Fruit fly (Drosophila melanogaster) whole organism, wandering third instar larva: ENCODE data around the gene CG32365.

Experiments
- Abd-B ChIP-seq: fragments of >200 bp; optimal IDR thresholded peaks from 2 replicates; lab custom pipeline; 2017; ENCODE audit warnings: missing biosample characterization, missing genetic modification characterization
- CG32264 ChIP-seq: fragments of 200-800 bp; sonication (Bioruptor generic); optimal IDR thresholded peaks from 2 replicates; lab custom pipeline; 2016; ENCODE audit warnings: missing biosample characterization, missing genetic modification characterization
- CG9705 ChIP-seq: fragments of 200-800 bp; sonication (Bioruptor generic); optimal IDR thresholded peaks from 2 replicates; lab custom pipeline; 2018; ENCODE audit warnings: missing biosample characterization, mild to moderate bottlenecking, missing genetic modification characterization
- CrebA ChIP-seq: fragments of 200-800 bp; sonication (Bioruptor generic); optimal IDR thresholded peaks from 2 replicates; lab custom pipeline; 2016; ENCODE audit warnings: missing biosample characterization, mild to moderate bottlenecking, missing genetic modification characterization, borderline replicate concordance
- Dfd ChIP-seq: fragments of >200 bp; optimal IDR thresholded peaks from 2 replicates; lab custom pipeline; 2017; ENCODE audit warnings: missing biosample characterization, missing genetic modification characterization
- Dif ChIP-seq: fragments of 200-275, 200-300 bp; sonication (Bioruptor generic); optimal IDR thresholded peaks from 2 replicates; lab custom pipeline; 2018; ENCODE audit warnings: missing biosample characterization, missing genetic modification characterization; ENCODE audit not compliant: partially characterized antibody
- HLH106 ChIP-seq: fragments of 200-800 bp; optimal IDR thresholded peaks from 3 replicates; lab custom pipeline; 2019; ENCODE audit warnings: missing biosample characterization, mild to moderate bottlenecking, missing genetic modification characterization, moderate library complexity
- Hnf4 ChIP-seq: fragments of 200-800 bp; sonication (Bioruptor generic); optimal IDR thresholded peaks from 2 replicates; lab custom pipeline; 2016; ENCODE audit warnings: missing biosample characterization, mild to moderate bottlenecking, missing genetic modification characterization
- Hr83 ChIP-seq: fragments of 200-300 bp; sonication (Bioruptor generic); optimal IDR thresholded peaks from 2 replicates; lab custom pipeline; 2016; ENCODE audit warnings: missing biosample characterization, mild to moderate bottlenecking, missing genetic modification characterization, moderate library complexity; ENCODE audit not compliant: poor library complexity, severe bottlenecking
- Jra ChIP-seq: sonication (Bioruptor generic); optimal IDR thresholded peaks from 2 replicates; lab custom pipeline; 2016; ENCODE audit warnings: missing biosample characterization, missing genetic modification characterization
- Mio ChIP-seq: sonication (Bioruptor generic); optimal IDR thresholded peaks from 2 replicates; lab custom pipeline; 2016; ENCODE audit warnings: missing biosample characterization, missing genetic modification characterization
- N ChIP-seq: fragments of >200 bp; optimal IDR thresholded peaks from 2 replicates; lab custom pipeline; 2018; ENCODE audit warnings: missing biosample characterization, missing external identifiers, missing genetic modification characterization
- OdsH ChIP-seq: fragments of 200-800 bp; sonication (Bioruptor generic); optimal IDR thresholded peaks from 2 replicates; lab custom pipeline; 2016; ENCODE audit warnings: missing biosample characterization, mild to moderate bottlenecking, missing genetic modification characterization
- Sp1 ChIP-seq: fragments of 200-800 bp; sonication (Bioruptor generic); optimal IDR thresholded peaks from 3 replicates; lab custom pipeline; 2019; ENCODE audit warnings: missing biosample characterization, mild to moderate bottlenecking, missing genetic modification characterization, moderate library complexity
- Vsx2 ChIP-seq: fragments of 200-300, 225-300 bp; sonication (Bioruptor generic); optimal IDR thresholded peaks from 2 replicates; lab custom pipeline; 2018; ENCODE audit warnings: missing biosample characterization, missing genetic modification characterization; ENCODE audit not compliant: partially characterized antibody
- br ChIP-seq: fragments of 200-800 bp; sonication (Bioruptor generic); optimal IDR thresholded peaks from 2 replicates; lab custom pipeline; 2016; ENCODE audit warnings: missing biosample characterization, missing genetic modification characterization
- dl ChIP-seq, 2 experiments: fragments of 175-275, 200-275 bp in 1 of 2; fragments of 200-275 bp in 1 of 2; sonication (Bioruptor generic); optimal IDR thresholded peaks; lab custom pipeline; 2018; ENCODE audit warnings: mild to moderate bottlenecking in 2 of 2, missing biosample characterization in 2 of 2, missing genetic modification characterization in 2 of 2, moderate library complexity in 2 of 2; ENCODE audit not compliant: partially characterized antibody in 2 of 2, insufficient read depth in 1 of 2
- dmrt93B ChIP-seq: fragments of 200-800 bp; sonication (Bioruptor generic); optimal IDR thresholded peaks from 2 replicates; lab custom pipeline; 2018; ENCODE audit warnings: missing biosample characterization, mild to moderate bottlenecking, missing genetic modification characterization
- ey ChIP-seq: fragments of 200-800 bp; sonication (Bioruptor generic); optimal IDR thresholded peaks from 2 replicates; lab custom pipeline; 2016; ENCODE audit warnings: missing biosample characterization, missing genetic modification characterization
- foxo ChIP-seq, 2 experiments: fragments of 200-800 bp; sonication (Bioruptor generic); optimal IDR thresholded peaks; 2 replicates in 1 of 2; 3 replicates in 1 of 2; lab custom pipeline; 2016 to 2017; ENCODE audit warnings: missing biosample characterization in 2 of 2, missing genetic modification characterization in 2 of 2
- fru ChIP-seq: fragments of 200-800 bp; sonication (Bioruptor generic); optimal IDR thresholded peaks from 3 replicates; lab custom pipeline; 2016; ENCODE audit warnings: missing biosample characterization, mild to moderate bottlenecking, missing genetic modification characterization
- h ChIP-seq: fragments of 200-800 bp; sonication (Bioruptor generic); optimal IDR thresholded peaks from 3 replicates; lab custom pipeline; 2016; ENCODE audit warnings: missing biosample characterization, mild to moderate bottlenecking, missing genetic modification characterization
- jim ChIP-seq: fragments of 175-275, 200-325 bp; sonication (Bioruptor generic); optimal IDR thresholded peaks from 2 replicates; lab custom pipeline; 2016; ENCODE audit warnings: missing biosample characterization, mild to moderate bottlenecking, missing genetic modification characterization
- pan ChIP-seq: fragments of >200 bp; optimal IDR thresholded peaks from 2 replicates; lab custom pipeline; 2017
- psq ChIP-seq: fragments of 200-800 bp; sonication (Bioruptor generic); optimal IDR thresholded peaks from 3 replicates; lab custom pipeline; 2017; ENCODE audit warnings: missing biosample characterization, mild to moderate bottlenecking, missing genetic modification characterization, moderate library complexity
- rgr ChIP-seq: fragments of 200-800 bp; sonication (Bioruptor generic); optimal IDR thresholded peaks from 3 replicates; lab custom pipeline; 2016; ENCODE audit warnings: missing biosample characterization, mild to moderate bottlenecking, missing genetic modification characterization
- sage ChIP-seq: fragments of 200-800 bp; sonication (Bioruptor generic); optimal IDR thresholded peaks from 2 replicates; lab custom pipeline; 2016; ENCODE audit warnings: missing biosample characterization, mild to moderate bottlenecking, missing genetic modification characterization
- sv ChIP-seq: fragments of 200-800 bp; sonication (Bioruptor generic); optimal IDR thresholded peaks from 3 replicates; lab custom pipeline; 2016; ENCODE audit warnings: missing biosample characterization, missing genetic modification characterization
- tai ChIP-seq: sonication (Bioruptor generic); optimal IDR thresholded peaks from 2 replicates; lab custom pipeline; 2016; ENCODE audit warnings: missing biosample characterization, missing genetic modification characterization
- usp ChIP-seq: fragments of >200 bp; optimal IDR thresholded peaks from 2 replicates; lab custom pipeline; 2017; ENCODE audit warnings: missing biosample characterization, missing genetic modification characterization
- woc ChIP-seq: sonication (Bioruptor generic); optimal IDR thresholded peaks from 2 replicates; lab custom pipeline; 2016; ENCODE audit warnings: missing biosample characterization, mild to moderate bottlenecking, missing genetic modification characterization

Gene CG32365

dm6 chr3L:7842537-7842936 is 26.3 kb upstream of the CG32365 start:
- TF ChIP-seq ey (GFP tag; lab: Kevin White, UChicago) (no peak), CG32264 (no peak), Jra (GFP tag; lab: Kevin White, UChicago) (no peak), Vsx2 (GFP tag; lab: Kevin White, UChicago) (no peak), rgr (GFP tag; lab: Kevin White, UChicago) (no peak), HLH106 (no peak), woc (no peak), Mio (no peak), jim (GFP tag; lab: Kevin White, UChicago) (no peak), CrebA (GFP tag; lab: Kevin White, UChicago) (no peak)

dm6 chr3L:7844016-7844415 is 24.8 kb upstream of the CG32365 start:
- TF ChIP-seq dmrt93B (GFP tag; lab: Kevin White, UChicago) (no peak), CG9705 (GFP tag; lab: Kevin White, UChicago) (no peak), Hr83 (no peak)

dm6 chr3L:7847656-7848252 is 21.1 kb upstream of the CG32365 start:
- TF ChIP-seq Abd-B (GFP tag; lab: Kevin White, UChicago): no peak
- peak in 1 of 2 experiments; percentile 18 for TF ChIP-seq dl (GFP tag; optimal IDR thresholded peaks at IDR 0.05; lab: Kevin White, UChicago; ENCODE audit: insufficient read depth in 1 of 2, partially characterized antibody in 2 of 2)
- peak; percentile 35 for TF ChIP-seq Dif (GFP tag; lab: Kevin White, UChicago)
- TF ChIP-seq Dfd (GFP tag; lab: Kevin White, UChicago): no peak
- no peak for TF ChIP-seq foxo (GFP tag; optimal IDR thresholded peaks at IDR 0.05; lab: Kevin White, UChicago)
- TF ChIP-seq, all 38 proteins: peak for 2

dm6 chr3L:7848617-7849016 is 20.2 kb upstream of the CG32365 start:
- TF ChIP-seq CrebA (GFP tag; lab: Kevin White, UChicago) (no peak), pan (lab: Kevin White, UChicago) (no peak), usp (GFP tag; lab: Kevin White, UChicago) (no peak), fru (GFP tag; lab: Kevin White, UChicago) (no peak), N (GFP tag; lab: Kevin White, UChicago) (no peak)

dm6 chr3L:7850771-7851358 is 18.0 kb upstream of the CG32365 start:
- TF ChIP-seq woc (peak; percentile 22), Sp1 (GFP tag; lab: Kevin White, UChicago) (peak; percentile 7), tai (GFP tag; lab: Kevin White, UChicago) (peak; percentile 58), OdsH (peak; percentile 67), br (peak; percentile 54), sv (GFP tag; lab: Kevin White, UChicago) (peak; percentile 69), sage (GFP tag; lab: Kevin White, UChicago) (no peak), CrebA (GFP tag; lab: Kevin White, UChicago) (no peak), pan (lab: Kevin White, UChicago) (no peak), fru (GFP tag; lab: Kevin White, UChicago) (peak; percentile 86), h (GFP tag; lab: Kevin White, UChicago) (peak; percentile 80), Hnf4 (GFP tag; lab: Kevin White, UChicago) (peak; percentile 48), rgr (GFP tag; lab: Kevin White, UChicago) (peak; percentile 73), foxo (GFP tag; optimal IDR thresholded peaks at IDR 0.05; lab: Kevin White, UChicago) (peak in 1 of 2 experiments; percentile 77), psq (GFP tag; lab: Kevin White, UChicago) (peak; percentile 54), ey (GFP tag; lab: Kevin White, UChicago) (peak; percentile 73), Mio (no peak), dmrt93B (GFP tag; lab: Kevin White, UChicago) (peak; percentile 3), Abd-B (GFP tag; lab: Kevin White, UChicago) (no peak), HLH106 (peak; percentile 22)
